Fruit fly (Drosophila melanogaster) whole organism, embryonic: ENCODE measurements around the gene CG4783.
A peak's percentile ranks its signal among the peaks of the same experiment; 100 is the strongest.

Source experiments
- B-H1 ChIP-seq: fragments of 200-800 bp; sonication (Bioruptor generic); IDR thresholded peaks from 3 replicates; pipeline ENCODE4 v1.3.6; 2022; ENCODE audit warnings: missing biosample characterization, missing genetic modification characterization
- Bdp1 ChIP-seq: fragments of 200-800 bp; sonication (Bioruptor generic); optimal IDR thresholded peaks from 3 replicates; lab custom pipeline; 2016; ENCODE audit warnings: missing biosample characterization, missing genetic modification characterization
- CG10147 ChIP-seq: fragments of 200-800 bp; sonication (Bioruptor generic); optimal IDR thresholded peaks from 2 replicates; lab custom pipeline; 2019; ENCODE audit warnings: missing biosample characterization, mild to moderate bottlenecking, missing genetic modification characterization, moderate library complexity
- CG10366 ChIP-seq: fragments of 200-800 bp; sonication (Bioruptor generic); IDR thresholded peaks from 2 replicates; pipeline ENCODE4 v1.3.6; 2022; ENCODE audit warnings: missing biosample characterization, missing genetic modification characterization
- CG10431 ChIP-seq: fragments of 200-800 bp; sonication (Bioruptor generic); optimal IDR thresholded peaks from 3 replicates; lab custom pipeline; 2018; ENCODE audit warnings: missing biosample characterization, mild to moderate bottlenecking, missing genetic modification characterization
- CG10959 ChIP-seq: fragments of 200-800 bp; sonication (Bioruptor generic); IDR thresholded peaks from 2 replicates; pipeline ENCODE4 v1.3.6; 2022; ENCODE audit warnings: missing biosample characterization, missing genetic modification characterization
- CG12299 ChIP-seq: fragments of 200-800 bp; sonication (Bioruptor generic); optimal IDR thresholded peaks from 2 replicates; lab custom pipeline; 2018; ENCODE audit warnings: missing biosample characterization, mild to moderate bottlenecking, missing genetic modification characterization
- CG12769 ChIP-seq: fragments of 200-800 bp; sonication (Bioruptor generic); optimal IDR thresholded peaks from 2 replicates; lab custom pipeline; 2019; ENCODE audit warnings: missing biosample characterization, mild to moderate bottlenecking, missing genetic modification characterization, moderate library complexity
- CG13287 ChIP-seq: fragments of 200-800 bp; sonication (Bioruptor generic); IDR thresholded peaks from 2 replicates; pipeline ENCODE4 v1.3.6; 2022; ENCODE audit warnings: missing biosample characterization, missing genetic modification characterization; ENCODE audit not compliant: partially characterized antibody
- CG13624 ChIP-seq: fragments of 200-800 bp; sonication (Bioruptor generic); optimal IDR thresholded peaks from 2 replicates; lab custom pipeline; 2016; ENCODE audit warnings: missing biosample characterization, missing genetic modification characterization
- CG14860 ChIP-seq: fragments of 200-800 bp; sonication (Bioruptor generic); IDR thresholded peaks from 3 replicates; pipeline ENCODE4 v1.3.6; 2022; ENCODE audit warnings: missing biosample characterization, missing genetic modification characterization; ENCODE audit not compliant: partially characterized antibody
- CG15479 ChIP-seq: fragments of 200-800 bp; sonication (Bioruptor generic); optimal IDR thresholded peaks from 3 replicates; lab custom pipeline; 2019; ENCODE audit warnings: missing biosample characterization, mild to moderate bottlenecking, missing genetic modification characterization, moderate library complexity
- CG17612 ChIP-seq: fragments of 200-800 bp; sonication (Bioruptor generic); IDR thresholded peaks from 2 replicates; pipeline ENCODE4 v1.3.6; 2022; ENCODE audit warnings: missing biosample characterization, missing genetic modification characterization
- CG32767 ChIP-seq: fragments of 200-800 bp; sonication (Bioruptor generic); IDR thresholded peaks from 2 replicates; pipeline ENCODE4 v1.3.6; 2022; ENCODE audit warnings: missing biosample characterization, missing genetic modification characterization
- CG33557 ChIP-seq: fragments of 200-800 bp; sonication (Bioruptor generic); optimal IDR thresholded peaks from 2 replicates; lab custom pipeline; 2019; ENCODE audit warnings: missing biosample characterization, mild to moderate bottlenecking, missing genetic modification characterization, moderate library complexity
- CG3407 ChIP-seq: fragments of 200-800 bp; sonication (Bioruptor generic); optimal IDR thresholded peaks from 2 replicates; lab custom pipeline; 2018; ENCODE audit warnings: missing biosample characterization, mild to moderate bottlenecking, missing genetic modification characterization
- CG4854 ChIP-seq: fragments of 200-800 bp; sonication (Bioruptor generic); optimal IDR thresholded peaks from 2 replicates; lab custom pipeline; 2016; ENCODE audit warnings: missing biosample characterization, missing genetic modification characterization, inconsistent platforms
- CG7839 ChIP-seq: fragments of 200-800 bp; sonication (Bioruptor generic); optimal IDR thresholded peaks from 3 replicates; lab custom pipeline; 2018; ENCODE audit warnings: missing biosample characterization, mild to moderate bottlenecking, missing genetic modification characterization, moderate library complexity
- CG9817 ChIP-seq: fragments of 200-800 bp; sonication (Bioruptor generic); optimal IDR thresholded peaks from 2 replicates; lab custom pipeline; 2018; ENCODE audit warnings: missing biosample characterization, mild to moderate bottlenecking, missing genetic modification characterization, moderate library complexity
- CrebB ChIP-seq: fragments of 200-800 bp; sonication (Bioruptor generic); optimal IDR thresholded peaks from 3 replicates; lab custom pipeline; 2018; ENCODE audit warnings: missing biosample characterization, mild to moderate bottlenecking, missing genetic modification characterization
- D19A ChIP-seq: fragments of 200-800 bp; optimal IDR thresholded peaks from 3 replicates; lab custom pipeline; 2019; ENCODE audit warnings: missing biosample characterization, mild to moderate bottlenecking, missing genetic modification characterization, moderate library complexity
- Dip3 ChIP-seq: fragments of 200-800 bp; sonication (Bioruptor generic); optimal IDR thresholded peaks from 3 replicates; lab custom pipeline; 2016; ENCODE audit warnings: missing biosample characterization, missing genetic modification characterization
- Fer1 ChIP-seq: fragments of 200-800 bp; sonication (Bioruptor generic); optimal IDR thresholded peaks from 2 replicates; lab custom pipeline; 2017; ENCODE audit warnings: missing biosample characterization, mild to moderate bottlenecking, missing genetic modification characterization
- Fer2 ChIP-seq: fragments of 200-800 bp; sonication (Bioruptor generic); optimal IDR thresholded peaks from 2 replicates; lab custom pipeline; 2018; ENCODE audit warnings: missing biosample characterization, mild to moderate bottlenecking, missing genetic modification characterization, moderate library complexity
- H2.0 ChIP-seq: fragments of 200-800 bp; sonication (Bioruptor generic); IDR thresholded peaks from 2 replicates; pipeline ENCODE4 v1.3.6; 2022; ENCODE audit warnings: missing biosample characterization, missing genetic modification characterization
- HLHmδ ChIP-seq: fragments of 200-800 bp; sonication (Bioruptor generic); optimal IDR thresholded peaks from 2 replicates; lab custom pipeline; 2018; ENCODE audit warnings: missing biosample characterization, mild to moderate bottlenecking, missing genetic modification characterization, moderate library complexity
- Lhr ChIP-seq: fragments of 200-800 bp; sonication (Bioruptor generic); optimal IDR thresholded peaks from 3 replicates; lab custom pipeline; 2017; ENCODE audit warnings: mild to moderate bottlenecking, missing biosample characterization, missing genetic modification reagents, missing genetic modification characterization
- Meics ChIP-seq: fragments of 200-800 bp; sonication (Bioruptor generic); optimal IDR thresholded peaks from 2 replicates; lab custom pipeline; 2017; ENCODE audit warnings: missing biosample characterization, mild to moderate bottlenecking, missing genetic modification characterization
- Optix ChIP-seq: fragments of 200-800 bp; sonication (Bioruptor generic); IDR thresholded peaks from 3 replicates; pipeline ENCODE4 v1.3.6; 2022; ENCODE audit warnings: missing biosample characterization, missing genetic modification characterization
- Scr ChIP-seq: fragments of 200-800 bp; sonication (Bioruptor generic); IDR thresholded peaks from 2 replicates; pipeline ENCODE4 v1.3.6; 2022; ENCODE audit warnings: missing biosample characterization, missing genetic modification characterization; ENCODE audit not compliant: partially characterized antibody
- Sox102F ChIP-seq: fragments of 200-800 bp; sonication (Bioruptor generic); optimal IDR thresholded peaks from 2 replicates; lab custom pipeline; 2018; ENCODE audit warnings: missing biosample characterization, mild to moderate bottlenecking, missing genetic modification characterization, moderate library complexity
- Tbp ChIP-seq: fragments of >200 bp; optimal IDR thresholded peaks from 2 replicates; lab custom pipeline; 2018; ENCODE audit warnings: missing biosample characterization, missing genetic modification characterization
- Usf ChIP-seq: fragments of 200-800 bp; sonication (Bioruptor generic); optimal IDR thresholded peaks from 2 replicates; lab custom pipeline; 2017; ENCODE audit warnings: missing genotype, missing biosample characterization, missing genetic modification characterization
- cato ChIP-seq: fragments of 200-800 bp; sonication (Bioruptor generic); optimal IDR thresholded peaks from 2 replicates; lab custom pipeline; 2016; ENCODE audit warnings: missing biosample characterization, missing genetic modification characterization, borderline replicate concordance
- crol ChIP-seq: fragments of 200-800 bp; sonication (Bioruptor generic); IDR thresholded peaks from 2 replicates; pipeline ENCODE4 v1.3.6; 2022; ENCODE audit warnings: missing biosample characterization, missing genetic modification characterization
- da ChIP-seq: fragments of 200-800 bp; sonication (Bioruptor generic); optimal IDR thresholded peaks from 2 replicates; lab custom pipeline; 2016; ENCODE audit warnings: missing biosample characterization, missing genetic modification characterization
- esg ChIP-seq: fragments of 200-800 bp; sonication (Bioruptor generic); conservative IDR thresholded peaks from 2 replicates; pipeline ENCODE4 v1.3.6; 2022; ENCODE audit warnings: missing biosample characterization, missing genetic modification characterization
- gro ChIP-seq: fragments of 200-800 bp; sonication (Bioruptor generic); optimal IDR thresholded peaks from 2 replicates; lab custom pipeline; 2016; ENCODE audit warnings: missing biosample characterization, missing genetic modification characterization
- inv ChIP-seq: fragments of 200-800 bp; sonication (Bioruptor generic); IDR thresholded peaks from 2 replicates; pipeline ENCODE4 v1.3.6; 2022; ENCODE audit warnings: missing biosample characterization, missing genetic modification characterization; ENCODE audit not compliant: partially characterized antibody
- kni ChIP-seq: fragments of 200-800 bp; sonication (Bioruptor generic); optimal IDR thresholded peaks from 3 replicates; lab custom pipeline; 2017; ENCODE audit warnings: mild to moderate bottlenecking, missing biosample characterization, missing genetic modification reagents, missing genetic modification characterization
- lmd ChIP-seq: fragments of 200-800 bp; sonication (Bioruptor generic); IDR thresholded peaks from 2 replicates; pipeline ENCODE4 v1.3.6; 2022; ENCODE audit warnings: missing biosample characterization, missing genetic modification characterization
- nau ChIP-seq: fragments of 200-800 bp; sonication (Bioruptor generic); optimal IDR thresholded peaks from 3 replicates; lab custom pipeline; 2017; ENCODE audit warnings: missing biosample characterization, mild to moderate bottlenecking, missing genetic modification characterization, missing genetic modification reagents
- pzg ChIP-seq: fragments of 200-800 bp; sonication (Bioruptor generic); optimal IDR thresholded peaks from 3 replicates; lab custom pipeline; 2018; ENCODE audit warnings: missing biosample characterization, mild to moderate bottlenecking, missing genetic modification characterization, moderate library complexity
- salm ChIP-seq: fragments of 200-800 bp; sonication (Bioruptor generic); optimal IDR thresholded peaks from 2 replicates; lab custom pipeline; 2018; ENCODE audit warnings: missing biosample characterization, mild to moderate bottlenecking, missing genetic modification characterization
- sd ChIP-seq: fragments of 200-800 bp; sonication (Bioruptor generic); optimal IDR thresholded peaks from 3 replicates; lab custom pipeline; 2018; ENCODE audit warnings: missing biosample characterization, mild to moderate bottlenecking, missing genetic modification characterization, moderate library complexity
- sens-2 ChIP-seq: fragments of 200-800 bp; sonication (Bioruptor generic); IDR thresholded peaks from 2 replicates; pipeline ENCODE4 v1.3.6; 2022; ENCODE audit warnings: missing biosample characterization, missing genetic modification characterization
- tll ChIP-seq, 2 experiments: fragments of 200-800 bp in 1 of 2; fragments of >200 bp in 1 of 2; sonication (Bioruptor generic) in 1 of 2; optimal IDR thresholded peaks; 2 replicates each; lab custom pipeline; 2017 to 2019; ENCODE audit warnings: missing biosample characterization in 2 of 2, missing genetic modification characterization in 2 of 2, mild to moderate bottlenecking in 1 of 2, moderate library complexity in 1 of 2
- trh ChIP-seq: fragments of 200-800 bp; sonication (Bioruptor generic); optimal IDR thresholded peaks from 2 replicates; lab custom pipeline; 2016; ENCODE audit warnings: missing biosample characterization, missing genetic modification characterization
- wek ChIP-seq: fragments of 200-800 bp; sonication (Bioruptor generic); optimal IDR thresholded peaks from 3 replicates; lab custom pipeline; 2018; ENCODE audit warnings: missing biosample characterization, mild to moderate bottlenecking, missing genetic modification characterization, moderate library complexity

Gene CG4783

DNA sequence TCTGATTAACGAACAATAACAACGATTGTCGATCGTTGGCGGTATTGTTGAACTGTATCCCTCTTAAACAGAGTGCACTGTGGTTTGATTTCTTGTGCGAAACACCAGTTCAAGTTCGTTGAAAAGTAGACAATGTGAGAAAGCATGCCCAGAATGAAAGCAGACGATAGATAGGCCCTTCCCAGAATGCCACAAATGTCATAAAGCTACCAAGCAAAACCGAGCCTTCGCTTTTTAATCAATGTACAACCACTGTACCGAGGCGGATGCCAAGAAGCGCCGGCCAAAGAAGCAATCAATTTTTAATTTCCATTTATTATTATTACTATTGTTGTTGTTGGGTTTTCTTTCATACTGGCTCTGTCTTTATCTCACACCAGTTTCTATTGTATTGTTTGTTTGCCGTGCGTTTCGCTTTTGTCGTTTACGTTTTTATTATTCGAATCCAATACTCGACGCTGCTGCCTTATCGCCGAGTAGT, 39.3 kb upstream of the CG4783 start (continued):
- TF ChIP-seq CG12769 (tag; lab: Kevin White, UChicago): peak; percentile 87
- TF ChIP-seq crol (GFP tag; lab: Robert Waterston, UW): no peak
- TF ChIP-seq CG14860 (GFP tag; lab: Robert Waterston, UW): no peak
- peak; percentile 90 for TF ChIP-seq Sox102F
- peak; percentile 78 for TF ChIP-seq CG7839 (tag; lab: Kevin White, UChicago)
- peak; percentile 71 for TF ChIP-seq CrebB (tag; lab: Kevin White, UChicago)
- no peak for TF ChIP-seq CG10431 (GFP tag; lab: Kevin White, UChicago)
- TF ChIP-seq Bdp1 (GFP tag; lab: Kevin White, UChicago): peak; percentile 73
- TF ChIP-seq CG3407: peak; percentile 63
- TF ChIP-seq CG13624: peak; percentile 37
- TF ChIP-seq H2.0 (GFP tag; lab: Robert Waterston, UW): peak; percentile 91
- peak; percentile 78 for TF ChIP-seq Optix (GFP tag; lab: Robert Waterston, UW)
- TF ChIP-seq cato (GFP tag; lab: Kevin White, UChicago): peak; percentile 69
- TF ChIP-seq kni (GFP tag; lab: Kevin White, UChicago): no peak
- TF ChIP-seq CG33557 (GFP tag; lab: Kevin White, UChicago): no peak
- peak; percentile 68 for TF ChIP-seq CG4854 (GFP tag; lab: Kevin White, UChicago)
- TF ChIP-seq CG12299 (tag; lab: Kevin White, UChicago): peak; percentile 49
- TF ChIP-seq tll (GFP tag; optimal IDR thresholded peaks at IDR 0.05; lab: Kevin White, UChicago): no peak
- TF ChIP-seq CG17612: peak; percentile 59; the same call in 1 of the 2 replicates
- peak; percentile 51 for TF ChIP-seq Dip3 (GFP tag; lab: Kevin White, UChicago)
- TF ChIP-seq nau (GFP tag; lab: Kevin White, UChicago): peak; percentile 75
- peak; percentile 76 for TF ChIP-seq Fer1
- no peak for TF ChIP-seq trh (GFP tag; lab: Kevin White, UChicago)
- TF ChIP-seq esg (GFP tag; lab: Robert Waterston, UW): peak; percentile 78
- TF ChIP-seq sd (tag; lab: Kevin White, UChicago): peak; percentile 63
- peak; percentile 92 for TF ChIP-seq CG10366 (GFP tag; lab: Robert Waterston, UW)
- peak; percentile 38; the same call in 1 of the 2 replicates for TF ChIP-seq Scr (GFP tag; lab: Robert Waterston, UW)
- no peak for TF ChIP-seq Tbp (GFP tag; lab: Kevin White, UChicago)
- peak; percentile 70 for TF ChIP-seq D19A (tag; lab: Kevin White, UChicago)
- TF ChIP-seq inv: no peak
- TF ChIP-seq Fer2 (tag; lab: Kevin White, UChicago): no peak
- peak; percentile 72 for TF ChIP-seq B-H1 (GFP tag; lab: Robert Waterston, UW)
- TF ChIP-seq HLHmδ (GFP tag; lab: Kevin White, UChicago): no peak
- TF ChIP-seq Usf (GFP tag; lab: Kevin White, UChicago): peak; percentile 35
- TF ChIP-seq wek (GFP tag; lab: Kevin White, UChicago): peak; percentile 26
- TF ChIP-seq CG15479 (GFP tag; lab: Kevin White, UChicago): no peak
- peak; percentile 85 for TF ChIP-seq Meics (GFP tag; lab: Kevin White, UChicago)
- TF ChIP-seq CG32767 (GFP tag; lab: Robert Waterston, UW): peak; percentile 83; the same call in 1 of the 2 replicates
- no peak for TF ChIP-seq Lhr
- TF ChIP-seq sens-2 (GFP tag; lab: Robert Waterston, UW): peak; percentile 27; the same call in 1 of the 2 replicates
- TF ChIP-seq CG13287 (GFP tag; lab: Robert Waterston, UW): peak; percentile 28; the same call in 1 of the 2 replicates
- TF ChIP-seq CG10959 (GFP tag; lab: Robert Waterston, UW): peak; percentile 69
- TF ChIP-seq CG10147 (GFP tag; lab: Kevin White, UChicago): peak; percentile 61
- TF ChIP-seq gro (GFP tag; lab: Kevin White, UChicago): peak; percentile 87
- peak; percentile 70 for TF ChIP-seq salm
- peak; percentile 58 for TF ChIP-seq da (GFP tag; lab: Kevin White, UChicago)
- peak; percentile 65 for TF ChIP-seq CG9817 (tag; lab: Kevin White, UChicago)
- TF ChIP-seq pzg (GFP tag; lab: Kevin White, UChicago): no peak
- TF ChIP-seq lmd: peak; percentile 87
